Worm (Caenorhabditis elegans): ENCODE data around the gene glr-1.

- TF ChIP-seq blmp-1 (tag; optimal IDR thresholded peaks at IDR 0.05) (no peak), lsy-2 (tag; optimal IDR thresholded peaks at IDR 0.05) (no peak), tbx-8 (GFP tag; optimal IDR thresholded peaks at IDR 0.05) (no peak), nhr-28 (tag; optimal IDR thresholded peaks at IDR 0.05) (no peak), pha-4 (tag; optimal IDR thresholded peaks at IDR 0.05) (no peak), ztf-11 (tag; optimal IDR thresholded peaks at IDR 0.05) (no peak), nhr-237 (tag; optimal IDR thresholded peaks at IDR 0.05) (no peak), mep-1 (tag; optimal IDR thresholded peaks at IDR 0.05) (no peak), unc-62 (GFP tag; optimal IDR thresholded peaks at IDR 0.05) (no peak), cnd-1 (tag; optimal IDR thresholded peaks at IDR 0.05) (no peak), elt-3 (tag; optimal IDR thresholded peaks at IDR 0.05) (no peak), elt-1 (tag; optimal IDR thresholded peaks at IDR 0.05; ENCODE audit: borderline replicate concordance, insufficient read depth) (no peak), sptf-1 (tag; optimal IDR thresholded peaks at IDR 0.05) (no peak)
Measured at ce11 chrIII:8564372-8564771, 24.1 kb downstream of the glr-1 start.

All from whole organism, mixed stage, embryonic.